Worm (Caenorhabditis elegans) whole organism, young adult: ENCODE results near the gene C09E7.8.

ENCODE experiments used
- ama-1 ChIP-seq, 3 experiments: fragments of 150-350 bp in 1 of 3; sonication (generic microtip) in 2 of 3; optimal IDR thresholded peaks; 2 replicates each; lab custom pipeline; 2014 to 2018; ENCODE audit warnings: missing biosample characterization in 2 of 3, missing genetic modification characterization in 2 of 3, missing genetic modification reagents in 2 of 3
- ets-4 ChIP-seq: fragments of 200-800 bp; sonication (Bioruptor generic); optimal IDR thresholded peaks from 2 replicates; lab custom pipeline; 2018; ENCODE audit warnings: mild to moderate bottlenecking, missing genetic modification characterization, missing compliant biosample characterization

- TF ChIP-seq ama-1 (optimal IDR thresholded peaks at IDR 0.05; lab: Kevin White, UChicago): no peak
- no peak for TF ChIP-seq ama-1 (GFP tag; optimal IDR thresholded peaks at IDR 0.05; lab: Kevin White, UChicago)
- TF ChIP-seq ets-4 (GFP tag; lab: Kevin White, UChicago): no peak
Observed at ce11 chrIII:6558487-6558886, at the start of gene C09E7.8.
